Fruit fly (Drosophila melanogaster) whole organism, pupa: ENCODE measurements around the gene ndl.

Experiments used
- CG10348 ChIP-seq: fragments of 200-800 bp; sonication (Bioruptor generic); IDR thresholded peaks from 2 replicates; pipeline ENCODE4 v1.3.6; 2022; ENCODE audit warnings: missing biosample characterization, missing genetic modification characterization
- Snoo ChIP-seq: fragments of 200-800 bp; sonication (Bioruptor generic); optimal IDR thresholded peaks from 3 replicates; lab custom pipeline; 2017; ENCODE audit warnings: missing biosample characterization, mild to moderate bottlenecking, missing genetic modification characterization, inconsistent platforms

DNA sequence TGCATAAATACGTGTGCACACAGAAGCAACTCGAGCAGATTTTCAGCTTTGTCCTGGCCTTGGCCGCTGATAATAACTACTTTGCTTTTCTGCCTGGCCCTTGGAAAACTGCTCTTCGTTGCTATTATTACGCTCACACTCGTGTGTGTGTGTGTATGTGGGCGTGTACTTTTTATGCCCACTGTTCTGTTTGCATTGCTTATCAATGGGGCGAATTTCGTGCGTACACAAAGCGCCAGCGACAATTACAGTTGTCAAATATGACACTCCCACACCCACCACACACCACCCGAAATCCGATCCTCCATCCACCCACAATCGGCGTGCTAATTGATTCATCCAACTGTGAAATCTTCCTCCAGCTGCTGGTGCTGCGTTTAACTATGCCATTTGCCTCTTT lies 9.5 kb upstream of the ndl start:
- no peak for TF ChIP-seq CG10348 (GFP tag; lab: Robert Waterston, UW)
- no peak for TF ChIP-seq Snoo (tag; lab: Kevin White, UChicago)
